Worm (Caenorhabditis elegans) whole organism, young adult: ENCODE results near the gene cyp-37B1.
"Not testable (repeated sequence)": the region's sequence is repeated elsewhere in the genome, so short reads cannot be mapped to it uniquely, and the experiment has no call there.

ENCODE experiments used
- B0035.1 ChIP-seq: sonication (generic microtip); optimal IDR thresholded peaks from 2 replicates; lab custom pipeline; 2016; ENCODE audit warnings: missing genetic modification characterization, mild to moderate bottlenecking, missing compliant biosample characterization, missing genotype, missing genetic modification reagents
- B0336.3 ChIP-seq: fragments of 200-800 bp; sonication (Bioruptor generic); IDR thresholded peaks from 2 replicates; pipeline ENCODE4 v1.3.6; 2022; ENCODE audit warnings: missing genetic modification characterization, missing compliant biosample characterization
- F52B5.7 ChIP-seq: sonication (generic microtip); optimal IDR thresholded peaks from 2 replicates; lab custom pipeline; 2016; ENCODE audit warnings: mild to moderate bottlenecking, missing genetic modification characterization, missing compliant biosample characterization
- F57A8.1 ChIP-seq: fragments of 200-800 bp; sonication (Bioruptor generic); optimal IDR thresholded peaks from 2 replicates; lab custom pipeline; 2018; ENCODE audit warnings: mild to moderate bottlenecking, missing genetic modification characterization, moderate library complexity, missing compliant biosample characterization
- F57C9.4 ChIP-seq: sonication (generic microtip); optimal IDR thresholded peaks from 2 replicates; lab custom pipeline; 2017; ENCODE audit warnings: mild to moderate bottlenecking, missing genetic modification characterization, missing compliant biosample characterization
- K11D2.4 ChIP-seq: fragments of 200-800 bp; sonication (Bioruptor generic); IDR thresholded peaks from 2 replicates; pipeline ENCODE4 v1.3.6; 2022; ENCODE audit warnings: missing genetic modification reagents, missing genetic modification characterization, missing compliant biosample characterization
- Y95B8A.8 ChIP-seq: fragments of 200-800 bp; sonication (Bioruptor generic); IDR thresholded peaks from 2 replicates; pipeline ENCODE4 v1.3.6; 2022; ENCODE audit warnings: missing genetic modification reagents, missing genetic modification characterization, missing compliant biosample characterization
- akir-1 ChIP-seq: fragments of 200-800 bp; sonication (Bioruptor generic); optimal IDR thresholded peaks from 2 replicates; lab custom pipeline; 2018; ENCODE audit warnings: mild to moderate bottlenecking, missing genetic modification characterization, moderate library complexity, missing compliant biosample characterization
- attf-3 ChIP-seq: fragments of 200-800 bp; sonication (Bioruptor generic); conservative IDR thresholded peaks from 2 replicates; pipeline ENCODE4 v1.3.6; 2022; ENCODE audit warnings: missing genetic modification reagents, missing genetic modification characterization, missing compliant biosample characterization
- attf-6 ChIP-seq: fragments of 200-800 bp; sonication (Bioruptor generic); IDR thresholded peaks from 2 replicates; pipeline ENCODE4 v1.3.6; 2022; ENCODE audit warnings: missing genetic modification reagents, missing genetic modification characterization, missing compliant biosample characterization
- bed-1 ChIP-seq: fragments of 200-800 bp; sonication (Bioruptor generic); IDR thresholded peaks from 2 replicates; pipeline ENCODE4 v1.3.6; 2022; ENCODE audit warnings: missing genetic modification reagents, missing genetic modification characterization, missing compliant biosample characterization
- bed-2 ChIP-seq: fragments of 200-800 bp; sonication (Bioruptor generic); IDR thresholded peaks from 2 replicates; pipeline ENCODE4 v1.3.6; 2022; ENCODE audit warnings: missing genetic modification reagents, missing genetic modification characterization, missing compliant biosample characterization
- ceh-91 ChIP-seq: fragments of 200-800 bp; sonication (Bioruptor generic); IDR thresholded peaks from 2 replicates; pipeline ENCODE4 v1.3.6; 2022; ENCODE audit warnings: missing genetic modification reagents, missing genetic modification characterization, missing compliant biosample characterization
- chd-7 ChIP-seq: sonication (generic microtip); optimal IDR thresholded peaks from 2 replicates; lab custom pipeline; 2016; ENCODE audit warnings: mild to moderate bottlenecking, missing genetic modification characterization, moderate library complexity, missing compliant biosample characterization
- egrh-3 ChIP-seq: fragments of 200-800 bp; sonication (Bioruptor generic); IDR thresholded peaks from 2 replicates; pipeline ENCODE4 v1.3.6; 2022; ENCODE audit warnings: missing genetic modification reagents, missing genetic modification characterization, missing compliant biosample characterization
- ekl-4 ChIP-seq: fragments of 200-800 bp; sonication (Bioruptor generic); IDR thresholded peaks from 2 replicates; pipeline ENCODE4 v1.3.6; 2022; ENCODE audit warnings: missing genetic modification reagents, missing genetic modification characterization, missing compliant biosample characterization
- him-1 ChIP-seq: sonication (generic microtip); optimal IDR thresholded peaks from 2 replicates; lab custom pipeline; 2016; ENCODE audit warnings: missing genotype, missing genetic modification reagents, missing genetic modification characterization, missing compliant biosample characterization
- hlh-12 ChIP-seq: sonication (generic microtip); optimal IDR thresholded peaks from 2 replicates; lab custom pipeline; 2016; ENCODE audit warnings: missing genetic modification characterization, missing compliant biosample characterization
- hlh-26 ChIP-seq: fragments of 200-800 bp; sonication (Bioruptor generic); conservative IDR thresholded peaks from 2 replicates; pipeline ENCODE4 v1.3.6; 2022; ENCODE audit warnings: missing genetic modification reagents, missing genetic modification characterization, missing compliant biosample characterization
- lir-1 ChIP-seq: fragments of 200-800 bp; sonication (Bioruptor generic); conservative IDR thresholded peaks from 2 replicates; pipeline ENCODE4 v1.3.6; 2022; ENCODE audit warnings: missing genetic modification reagents, missing genetic modification characterization, missing compliant biosample characterization
- madf-3 ChIP-seq: fragments of 200-800 bp; sonication (Bioruptor generic); IDR thresholded peaks from 2 replicates; pipeline ENCODE4 v1.3.6; 2022; ENCODE audit warnings: missing genetic modification reagents, missing genetic modification characterization, missing compliant biosample characterization
- madf-6 ChIP-seq: fragments of 200-800 bp; sonication (Bioruptor generic); IDR thresholded peaks from 2 replicates; pipeline ENCODE4 v1.3.6; 2022; ENCODE audit warnings: missing genetic modification reagents, missing genetic modification characterization, missing compliant biosample characterization
- mcd-1 ChIP-seq: fragments of 200-800 bp; sonication (Bioruptor generic); IDR thresholded peaks from 2 replicates; pipeline ENCODE4 v1.3.6; 2022; ENCODE audit warnings: missing genetic modification reagents, missing genetic modification characterization, missing compliant biosample characterization
- pbrm-1 ChIP-seq: fragments of 200-800 bp; sonication (Bioruptor generic); IDR thresholded peaks from 2 replicates; pipeline ENCODE4 v1.3.6; 2022; ENCODE audit warnings: missing genetic modification reagents, missing genetic modification characterization, missing compliant biosample characterization
- rcor-1 ChIP-seq: fragments of 200-800 bp; sonication (Bioruptor generic); IDR thresholded peaks from 2 replicates; pipeline ENCODE4 v1.3.6; 2022; ENCODE audit warnings: missing genetic modification reagents, missing genetic modification characterization, missing compliant biosample characterization
- rpc-1 ChIP-seq, 2 experiments: fragments of 150-350 bp in 1 of 2; sonication (generic microtip) in 1 of 2; optimal IDR thresholded peaks; 2 replicates each; lab custom pipeline; 2014 to 2018; ENCODE audit warnings: missing biosample characterization in 1 of 2, missing genetic modification characterization in 1 of 2, missing genetic modification reagents in 1 of 2, missing genotype in 1 of 2
- snpc-1.1 ChIP-seq: sonication (generic microtip); optimal IDR thresholded peaks from 2 replicates; lab custom pipeline; 2017; ENCODE audit warnings: missing genetic modification characterization, mild to moderate bottlenecking, missing compliant biosample characterization, antibody characterized with exemption, moderate library complexity, missing genotype, missing genetic modification reagents; ENCODE audit not compliant: insufficient read depth
- snpc-3.4 ChIP-seq: sonication (generic microtip); optimal IDR thresholded peaks from 2 replicates; lab custom pipeline; 2017; ENCODE audit warnings: missing genetic modification characterization, mild to moderate bottlenecking, missing compliant biosample characterization, antibody characterized with exemption, moderate library complexity, missing genotype, missing genetic modification reagents
- snpc-4 ChIP-seq, 5 experiments: fragments of 150-350 bp in 1 of 5; sonication (generic microtip) in 4 of 5; optimal IDR thresholded peaks; 2 replicates each; lab custom pipeline; 2014 to 2018; ENCODE audit warnings: missing genetic modification characterization in 5 of 5, missing biosample characterization in 3 of 5, antibody characterized with exemption in 2 of 5, mild to moderate bottlenecking in 2 of 5, missing compliant biosample characterization in 2 of 5, missing genotype in 2 of 5, moderate library complexity in 2 of 5, missing genetic modification reagents in 1 of 5
- tbp1 ChIP-seq: fragments of 200-800 bp; sonication (Bioruptor generic); optimal IDR thresholded peaks from 2 replicates; lab custom pipeline; 2018; ENCODE audit warnings: mild to moderate bottlenecking, missing genetic modification characterization, missing compliant biosample characterization
- ztf-26 ChIP-seq: sonication (generic microtip); optimal IDR thresholded peaks from 2 replicates; lab custom pipeline; 2017; ENCODE audit warnings: missing genetic modification characterization, missing compliant biosample characterization
- ztf-6 ChIP-seq: fragments of 200-800 bp; sonication (Bioruptor generic); IDR thresholded peaks from 2 replicates; pipeline ENCODE4 v1.3.6; 2022; ENCODE audit warnings: missing genetic modification reagents, missing genetic modification characterization, missing compliant biosample characterization

Gene cyp-37B1

ce11 chrV:16271121-16271520 lies 6.8 kb upstream of the cyp-37B1 start, which contains the start of gene T13F3.6:
Gene T13F3.6, minus strand, starts transcription at chrV:16271221.
- no peak for TF ChIP-seq him-1 (tag; lab: Kevin White, UChicago)
- no peak for TF ChIP-seq snpc-3.4
- TF ChIP-seq F57A8.1 = no peak
- TF ChIP-seq ztf-6 (GFP tag; lab: Robert Waterston, UW) = no peak
- TF ChIP-seq B0336.3 (GFP tag; lab: Robert Waterston, UW) = no peak
- no peak for TF ChIP-seq hlh-12 (tag; lab: Kevin White, UChicago)
- no peak for TF ChIP-seq bed-1 (GFP tag; lab: Robert Waterston, UW)
- TF ChIP-seq snpc-1.1 (tag; lab: Kevin White, UChicago) = no peak
- no peak for TF ChIP-seq lir-1
- no peak for TF ChIP-seq rcor-1

- TF ChIP-seq attf-6 (GFP tag; lab: Robert Waterston, UW) = 0 out of 2 replicates have a peak, but pooled peaks have one; percentile 58
- peak; percentile 6; the same call in 1 of the 2 replicates for TF ChIP-seq pbrm-1
- TF ChIP-seq snpc-4 (GFP tag; optimal IDR thresholded peaks at IDR 0.05; lab: Kevin White, UChicago) = not testable (repeated sequence)
- peak in 1 of 4 experiments; percentile 62 for TF ChIP-seq snpc-4 (tag; optimal IDR thresholded peaks at IDR 0.05; lab: Kevin White, UChicago)
- TF ChIP-seq, all 124 proteins: peak for 3; not testable (repeated sequence) for 121
These were observed 4.6 kb upstream of the cyp-37B1 start for ce11 chrV:16273364-16273763.

- TF ChIP-seq madf-6 (no peak), ekl-4 (GFP tag; lab: Robert Waterston, UW) (no peak), ceh-91 (no peak), F57C9.4 (tag; lab: Kevin White, UChicago) (no peak), madf-3 (GFP tag; lab: Robert Waterston, UW) (no peak), tbp1 (GFP tag; lab: Kevin White, UChicago) (no peak), B0035.1 (tag; lab: Kevin White, UChicago) (no peak), attf-3 (GFP tag; lab: Robert Waterston, UW) (no peak)
- TF ChIP-seq, all 124 proteins: peak for 0
These were observed 2.6 kb upstream of the cyp-37B1 start, which contains the start of gene pacl-1 for ce11 chrV:16275347-16275746. Gene pacl-1, minus strand, starts transcription at chrV:16275447.

ce11 chrV:16282147-16282546 lies 4.2 kb downstream of the cyp-37B1 start, which contains the start of gene F28G4.2:
Gene F28G4.2, minus strand, starts transcription at chrV:16282321.
- TF ChIP-seq bed-2 (GFP tag; lab: Robert Waterston, UW) (no peak), F52B5.7 (tag; lab: Kevin White, UChicago) (no peak), bed-1 (GFP tag; lab: Robert Waterston, UW) (no peak), hlh-26 (GFP tag; lab: Robert Waterston, UW) (no peak), rpc-1 (optimal IDR thresholded peaks at IDR 0.05; lab: Kevin White, UChicago) (no peak), rpc-1 (tag; optimal IDR thresholded peaks at IDR 0.05; lab: Kevin White, UChicago) (no peak), ztf-26 (no peak), him-1 (tag; lab: Kevin White, UChicago) (no peak), K11D2.4 (GFP tag; lab: Robert Waterston, UW) (no peak), egrh-3 (no peak), Y95B8A.8 (GFP tag; lab: Robert Waterston, UW) (no peak), ekl-4 (GFP tag; lab: Robert Waterston, UW) (no peak), F57A8.1 (no peak), mcd-1 (GFP tag; lab: Robert Waterston, UW) (no peak), chd-7 (no peak), akir-1 (no peak)
